Worm (Caenorhabditis elegans) whole organism, L3 larva: ENCODE measurements around the gene dcaf-1.

Source experiments
- R02D3.7 ChIP-seq: fragments of 150-350 bp; optimal IDR thresholded peaks from 2 replicates; lab custom pipeline; 2014; ENCODE audit warnings: missing biosample characterization, missing genetic modification characterization
- ZK546.5 ChIP-seq: sonication (generic microtip); optimal IDR thresholded peaks from 2 replicates; lab custom pipeline; 2017; ENCODE audit warnings: missing biosample characterization, missing genetic modification characterization
- ama-1 ChIP-seq: fragments of 150-350 bp; optimal IDR thresholded peaks from 2 replicates; lab custom pipeline; 2018
- ceh-16 ChIP-seq: sonication (generic microtip); optimal IDR thresholded peaks from 2 replicates; lab custom pipeline; 2017; ENCODE audit warnings: missing biosample characterization, missing genetic modification characterization
- ceh-82 ChIP-seq: fragments of 150-350 bp; optimal IDR thresholded peaks from 2 replicates; lab custom pipeline; 2014; ENCODE audit warnings: missing biosample characterization, missing genetic modification characterization
- egl-27 ChIP-seq: sonication (generic microtip); optimal IDR thresholded peaks from 4 replicates; lab custom pipeline; 2017; ENCODE audit warnings: missing biosample characterization, missing genetic modification reagents, missing genetic modification characterization
- egl-5 ChIP-seq: fragments of 150-350 bp; optimal IDR thresholded peaks from 2 replicates; lab custom pipeline; 2017; ENCODE audit warnings: missing biosample characterization, missing genetic modification reagents, missing genetic modification characterization, inconsistent platforms
- elt-1 ChIP-seq: fragments of 150-350 bp; optimal IDR thresholded peaks from 2 replicates; lab custom pipeline; 2014; ENCODE audit warnings: missing biosample characterization, missing genetic modification characterization
- elt-2 ChIP-seq: sonication (generic microtip); optimal IDR thresholded peaks from 2 replicates; lab custom pipeline; 2016; ENCODE audit warnings: missing genetic modification reagents, mild to moderate bottlenecking, missing genetic modification characterization, missing compliant biosample characterization
- elt-3 ChIP-seq, 3 experiments: fragments of 150-350 bp in 1 of 3; sonication (generic microtip) in 2 of 3; optimal IDR thresholded peaks; 2 replicates in 2 of 3; 4 replicates in 1 of 3; lab custom pipeline; 2014 to 2017; ENCODE audit warnings: missing biosample characterization in 3 of 3, missing genetic modification characterization in 3 of 3
- eor-1 ChIP-seq, 2 experiments: fragments of 150-350 bp; optimal IDR thresholded peaks; 2 replicates each; lab custom pipeline; 2014 to 2018; ENCODE audit warnings: missing biosample characterization in 2 of 2, missing genetic modification characterization in 2 of 2
- fkh-10 ChIP-seq: sonication (generic microtip); optimal IDR thresholded peaks from 2 replicates; lab custom pipeline; 2017; ENCODE audit warnings: missing biosample characterization, missing genetic modification reagents, missing genetic modification characterization
- fkh-2 ChIP-seq: fragments of 150-350 bp; optimal IDR thresholded peaks from 2 replicates; lab custom pipeline; 2014; ENCODE audit warnings: missing biosample characterization, missing genetic modification reagents, missing genetic modification characterization
- hmg-11 ChIP-seq: sonication (generic microtip); optimal IDR thresholded peaks from 2 replicates; lab custom pipeline; 2016; ENCODE audit warnings: missing genetic modification characterization, missing compliant biosample characterization
- jun-1 ChIP-seq: fragments of 150-350 bp; optimal IDR thresholded peaks from 2 replicates; lab custom pipeline; 2014; ENCODE audit warnings: missing biosample characterization, missing genetic modification reagents, missing genetic modification characterization
- lin-39 ChIP-seq: fragments of 150-350 bp; optimal IDR thresholded peaks from 2 replicates; lab custom pipeline; 2018; ENCODE audit warnings: missing biosample characterization, missing genetic modification reagents, missing genetic modification characterization
- mdl-1 ChIP-seq: fragments of 150-350 bp; optimal IDR thresholded peaks from 2 replicates; lab custom pipeline; 2014; ENCODE audit warnings: missing biosample characterization, missing genetic modification characterization
- mml-1 ChIP-seq: fragments of 150-350 bp; sonication (generic microtip); optimal IDR thresholded peaks from 3 replicates; lab custom pipeline; 2014; ENCODE audit warnings: missing biosample characterization, missing genetic modification characterization
- nfya-1 ChIP-seq: sonication (generic microtip); optimal IDR thresholded peaks from 2 replicates; lab custom pipeline; 2017; ENCODE audit warnings: missing genetic modification characterization, mild to moderate bottlenecking, missing compliant biosample characterization, antibody characterized with exemption, moderate library complexity; ENCODE audit not compliant: insufficient read depth
- nhr-11 ChIP-seq: fragments of 150-350 bp; optimal IDR thresholded peaks from 2 replicates; lab custom pipeline; 2014; ENCODE audit warnings: missing biosample characterization, missing genetic modification characterization
- nhr-12 ChIP-seq: fragments of 150-350 bp; optimal IDR thresholded peaks from 2 replicates; lab custom pipeline; 2014; ENCODE audit warnings: missing biosample characterization, missing genetic modification characterization
- nhr-23 ChIP-seq: fragments of 150-350 bp; optimal IDR thresholded peaks from 2 replicates; lab custom pipeline; 2014; ENCODE audit warnings: missing biosample characterization, missing genetic modification reagents, missing genetic modification characterization
- nhr-237 ChIP-seq: fragments of 150-350 bp; optimal IDR thresholded peaks from 2 replicates; lab custom pipeline; 2014; ENCODE audit warnings: missing biosample characterization, missing genetic modification characterization
- nhr-25 ChIP-seq: sonication (generic microtip); optimal IDR thresholded peaks from 2 replicates; lab custom pipeline; 2017; ENCODE audit warnings: missing biosample characterization, missing genetic modification characterization
- nhr-28 ChIP-seq: fragments of 150-350 bp; optimal IDR thresholded peaks from 2 replicates; lab custom pipeline; 2014; ENCODE audit warnings: missing biosample characterization, missing genetic modification characterization
- nhr-43 ChIP-seq: sonication (generic microtip); optimal IDR thresholded peaks from 2 replicates; lab custom pipeline; 2016; ENCODE audit warnings: mild to moderate bottlenecking, missing genetic modification characterization, missing compliant biosample characterization; ENCODE audit not compliant: poor library complexity, severe bottlenecking
- nhr-67 ChIP-seq: fragments of 150-350 bp; optimal IDR thresholded peaks from 2 replicates; lab custom pipeline; 2014; ENCODE audit warnings: missing biosample characterization, missing genetic modification characterization
- nhr-76 ChIP-seq: fragments of 150-350 bp; sonication (generic microtip); optimal IDR thresholded peaks from 5 replicates; lab custom pipeline; 2014; ENCODE audit warnings: missing biosample characterization, missing genetic modification characterization
- pha-4 ChIP-seq: fragments of 150-350 bp; optimal IDR thresholded peaks from 2 replicates; lab custom pipeline; 2014; ENCODE audit warnings: missing biosample characterization, missing genetic modification reagents, missing genetic modification characterization
- pqm-1 ChIP-seq: fragments of 150-350 bp; optimal IDR thresholded peaks from 2 replicates; lab custom pipeline; 2017; ENCODE audit warnings: missing biosample characterization, missing genetic modification characterization, inconsistent platforms
- sea-2 ChIP-seq: fragments of 150-350 bp; sonication (generic microtip); optimal IDR thresholded peaks from 4 replicates; lab custom pipeline; 2014; ENCODE audit warnings: missing biosample characterization, missing genetic modification reagents, missing genetic modification characterization
- skn-1 ChIP-seq: fragments of 150-350 bp; optimal IDR thresholded peaks from 2 replicates; lab custom pipeline; 2014; ENCODE audit warnings: missing biosample characterization, missing genetic modification characterization
- snpc-4 ChIP-seq: fragments of 150-350 bp; optimal IDR thresholded peaks from 2 replicates; lab custom pipeline; 2014; ENCODE audit warnings: missing biosample characterization, missing genetic modification characterization
- tbx-2 ChIP-seq: sonication (generic microtip); optimal IDR thresholded peaks from 2 replicates; lab custom pipeline; 2016; ENCODE audit warnings: mild to moderate bottlenecking, missing genetic modification characterization, missing compliant biosample characterization
- unc-39 ChIP-seq: sonication (generic microtip); optimal IDR thresholded peaks from 4 replicates; lab custom pipeline; 2017; ENCODE audit warnings: missing biosample characterization, missing genetic modification characterization
- unc-62 ChIP-seq: fragments of 150-350 bp; sonication (generic microtip); optimal IDR thresholded peaks from 4 replicates; lab custom pipeline; 2014; ENCODE audit warnings: missing biosample characterization, missing genetic modification reagents, missing genetic modification characterization
- zag-1 ChIP-seq: fragments of 150-350 bp; optimal IDR thresholded peaks from 2 replicates; lab custom pipeline; 2014; ENCODE audit warnings: missing biosample characterization, missing genetic modification characterization
- ztf-11 ChIP-seq: fragments of 150-350 bp; optimal IDR thresholded peaks from 2 replicates; lab custom pipeline; 2014; ENCODE audit warnings: missing biosample characterization, missing genetic modification characterization
- ztf-4 ChIP-seq: fragments of 150-350 bp; optimal IDR thresholded peaks from 2 replicates; lab custom pipeline; 2014; ENCODE audit warnings: missing biosample characterization, missing genetic modification characterization

dcaf-1 gene

ce11 chrIV:9673683-9674336, 32.7 kb downstream of the dcaf-1 start:
- peak; percentile 72 for TF ChIP-seq elt-1
- TF ChIP-seq ama-1 (lab: Kevin White, UChicago) = peak; percentile 40
- TF ChIP-seq egl-5 = no peak
- no peak for TF ChIP-seq mdl-1
- peak; percentile 40 for TF ChIP-seq elt-2
- TF ChIP-seq pqm-1 (tag; lab: Kevin White, UChicago) = peak; percentile 75
- peak; percentile 2 for TF ChIP-seq nfya-1 (tag; lab: Kevin White, UChicago)

ce11 chrIV:9673206-9673605, 33.3 kb downstream of the dcaf-1 start:
- TF ChIP-seq nhr-25 (tag; lab: Kevin White, UChicago) = peak; percentile 25
- TF ChIP-seq unc-62 (GFP tag; lab: Kevin White, UChicago) = no peak

- TF ChIP-seq lin-39 (no peak), nhr-25 (tag; lab: Kevin White, UChicago) (peak; percentile 52), nhr-43 (tag; lab: Kevin White, UChicago) (peak; percentile 88), nhr-23 (tag; lab: Kevin White, UChicago) (peak; percentile 94), elt-3 (tag; optimal IDR thresholded peaks at IDR 0.05; lab: Kevin White, UChicago) (peak in 1 of 3 experiments; percentile 79), pqm-1 (tag; lab: Kevin White, UChicago) (no peak), elt-1 (no peak), sea-2 (GFP tag; lab: Kevin White, UChicago) (no peak)
Observed at ce11 chrIV:9672434-9672833, 34.1 kb downstream of the dcaf-1 start.

- peak; percentile 11 for TF ChIP-seq nhr-43 (tag; lab: Kevin White, UChicago)
- peak; percentile 34 for TF ChIP-seq nhr-25 (tag; lab: Kevin White, UChicago)
- TF ChIP-seq elt-3 (tag; optimal IDR thresholded peaks at IDR 0.05; lab: Kevin White, UChicago) = no peak
- peak; percentile 62 for TF ChIP-seq jun-1
- no peak for TF ChIP-seq nhr-11 (tag; lab: Kevin White, UChicago)
- no peak for TF ChIP-seq nhr-12 (tag; lab: Kevin White, UChicago)
- TF ChIP-seq tbx-2 = no peak
- peak; percentile 41 for TF ChIP-seq ama-1 (lab: Kevin White, UChicago)
- no peak for TF ChIP-seq nhr-28 (tag; lab: Kevin White, UChicago)
- no peak for TF ChIP-seq R02D3.7 (tag; lab: Kevin White, UChicago)
- TF ChIP-seq ZK546.5 = no peak
- no peak for TF ChIP-seq zag-1 (tag; lab: Kevin White, UChicago)
- TF ChIP-seq mml-1 = no peak
- no peak for TF ChIP-seq snpc-4 (tag; lab: Kevin White, UChicago)
- TF ChIP-seq mdl-1 = peak; percentile 56
- no peak for TF ChIP-seq eor-1 (tag; optimal IDR thresholded peaks at IDR 0.05; lab: Kevin White, UChicago)
- TF ChIP-seq ceh-16 (tag; lab: Kevin White, UChicago) = no peak
- TF ChIP-seq ztf-11 = no peak
- TF ChIP-seq elt-2 = peak; percentile 73
- TF ChIP-seq lin-39 = no peak
- TF ChIP-seq nfya-1 (tag; lab: Kevin White, UChicago) = peak; percentile 43
- TF ChIP-seq pha-4 (tag; lab: Kevin White, UChicago) = peak; percentile 97
- TF ChIP-seq egl-27 (tag; lab: Kevin White, UChicago) = no peak
- no peak for TF ChIP-seq nhr-23 (tag; lab: Kevin White, UChicago)
- TF ChIP-seq ceh-82 (tag; lab: Kevin White, UChicago) = no peak
- TF ChIP-seq hmg-11 (tag; lab: Kevin White, UChicago) = no peak
- no peak for TF ChIP-seq skn-1 (tag; lab: Kevin White, UChicago)
- no peak for TF ChIP-seq nhr-76 (tag; lab: Kevin White, UChicago)
- TF ChIP-seq unc-62 (GFP tag; lab: Kevin White, UChicago) = no peak
- no peak for TF ChIP-seq nhr-67 (tag; lab: Kevin White, UChicago)
- TF ChIP-seq elt-1 = no peak
- TF ChIP-seq pqm-1 (tag; lab: Kevin White, UChicago) = peak; percentile 76
- no peak for TF ChIP-seq fkh-2 (tag; lab: Kevin White, UChicago)
- TF ChIP-seq nhr-237 = no peak
- TF ChIP-seq ztf-4 (tag; lab: Kevin White, UChicago) = peak; percentile 34
- TF ChIP-seq fkh-10 (GFP tag; lab: Kevin White, UChicago) = no peak
- no peak for TF ChIP-seq unc-39
- TF ChIP-seq, all 47 proteins: peak for 10
Observed at ce11 chrIV:9671001-9671652, 35.4 kb downstream of the dcaf-1 start.
